Worm (Caenorhabditis elegans) whole organism, L4 larva: ENCODE data around the gene W06A7.2.

ENCODE experiments used
- nhr-25 ChIP-seq: sonication (generic microtip); optimal IDR thresholded peaks from 2 replicates; lab custom pipeline; 2017; ENCODE audit warnings: missing genetic modification characterization, mild to moderate bottlenecking, missing compliant biosample characterization, antibody characterized with exemption, moderate library complexity, borderline replicate concordance; ENCODE audit not compliant: insufficient read depth
- pha-4 ChIP-seq, 2 experiments: fragments of 150-350 bp in 1 of 2; fragments of 200-800 bp in 1 of 2; sonication (Bioruptor generic) in 1 of 2; IDR thresholded peaks in 1 of 2; optimal IDR thresholded peaks in 1 of 2; 2 replicates each; pipeline versions ENCODE4 v1.3.6 to Lab custom; 2014 to 2022; ENCODE audit warnings: missing genetic modification characterization in 2 of 2, missing genetic modification reagents in 2 of 2, missing biosample characterization in 1 of 2, missing compliant biosample characterization in 1 of 2
- spr-1 ChIP-seq: sonication (generic microtip); optimal IDR thresholded peaks from 2 replicates; lab custom pipeline; 2016; ENCODE audit warnings: mild to moderate bottlenecking, missing genetic modification characterization, missing compliant biosample characterization

DNA sequence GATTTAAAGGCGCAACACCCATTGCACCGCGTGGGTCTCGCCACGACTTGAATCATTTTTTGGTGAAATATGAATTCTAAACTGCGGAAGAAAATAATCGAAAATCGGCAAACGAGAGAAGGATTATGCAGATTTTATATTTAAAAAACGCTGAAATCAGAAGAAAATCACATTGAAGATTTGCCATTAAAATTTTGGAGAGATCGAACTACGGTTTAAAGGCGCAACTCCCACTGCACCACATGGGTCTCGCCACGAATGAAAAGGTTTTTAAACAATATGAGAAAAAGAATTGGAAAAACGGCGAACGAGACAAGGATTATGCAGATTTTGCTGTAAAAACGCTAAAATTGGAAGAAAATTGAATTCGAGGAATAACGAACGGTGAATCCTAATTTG lies 11.1 kb downstream of the W06A7.2 start:
- TF ChIP-seq pha-4 (GFP tag; IDR thresholded peaks at IDR 0.05; lab: Robert Waterston, UW) (no peak), pha-4 (tag; optimal IDR thresholded peaks at IDR 0.05; lab: Kevin White, UChicago) (no peak), nhr-25 (tag; lab: Kevin White, UChicago) (no peak), spr-1 (no peak)
